Fruit fly (Drosophila melanogaster): Measurements from ENCODE around the gene Ets96B.

The Ets96B gene

DNA sequence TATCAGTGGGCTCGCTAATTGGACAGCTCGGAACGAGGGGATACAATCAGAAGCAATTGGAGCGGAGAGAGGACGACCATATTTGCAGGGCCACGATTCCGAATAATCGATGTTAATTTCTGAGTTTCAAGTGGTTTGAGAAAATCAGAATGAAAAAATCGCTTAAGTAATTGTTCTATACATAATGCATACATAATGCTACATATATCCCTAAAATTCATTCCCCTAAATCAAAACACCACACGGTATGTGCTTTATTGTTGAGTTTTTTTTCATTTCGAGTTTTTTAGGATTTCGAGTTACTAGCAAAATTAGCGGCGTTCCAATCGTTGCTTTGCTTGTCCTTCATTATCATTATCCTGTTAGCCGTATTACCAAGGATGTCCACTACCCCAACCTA is 37.7 kb downstream of the Ets96B start, which contains the start of gene niki:
Gene niki, minus strand, starts transcription at position 101 of the 400 bp plus-strand sequence.
- TF ChIP-seq Hey (tag; optimal IDR thresholded peaks at IDR 0.05) (no peak), CG17612 (GFP tag; IDR thresholded peaks at IDR 0.05) (no peak), ap (GFP tag; IDR thresholded peaks at IDR 0.05) (no peak), cas (GFP tag; IDR thresholded peaks at IDR 0.05) (no peak), fd3F (GFP tag; optimal IDR thresholded peaks at IDR 0.05) (no peak)

DNA sequence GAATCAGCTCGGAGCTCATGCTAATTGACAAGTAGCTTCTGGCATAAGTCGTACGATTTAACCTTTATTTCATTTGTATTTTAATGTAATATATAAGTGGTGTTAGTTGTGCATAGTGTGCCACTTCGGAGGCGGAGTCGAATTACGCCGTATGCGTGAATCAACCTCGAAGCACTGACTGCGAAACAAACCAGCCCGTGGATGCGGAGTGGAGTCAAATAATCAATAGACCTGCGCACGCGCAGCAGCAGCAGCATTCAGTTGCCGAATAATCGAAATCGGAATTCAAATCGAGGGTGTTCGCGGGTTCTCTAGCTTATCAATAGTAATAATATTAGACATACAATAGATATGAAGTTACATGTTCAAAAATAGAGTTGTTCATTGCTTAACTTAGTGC is 40.4 kb downstream of the Ets96B start, which contains the start of gene RabX4:
Gene RabX4, minus strand, starts transcription at position 176 of the 400 bp plus-strand sequence.
- TF ChIP-seq CG34224 (GFP tag; IDR thresholded peaks at IDR 0.05; ENCODE audit: partially characterized antibody) (no peak), unc-4 (GFP tag; IDR thresholded peaks at IDR 0.05; ENCODE audit: partially characterized antibody) (no peak), corto (GFP tag; optimal IDR thresholded peaks at IDR 0.05) (no peak), CG17328 (GFP tag; IDR thresholded peaks at IDR 0.05) (no peak), YL-1 (GFP tag; optimal IDR thresholded peaks at IDR 0.05) (peak; percentile 42), CG13775 (GFP tag; optimal IDR thresholded peaks at IDR 0.05) (no peak), Dp (GFP tag; optimal IDR thresholded peaks at IDR 0.05) (peak; percentile 48), CG6175 (GFP tag; IDR thresholded peaks at IDR 0.05) (no peak), E2f2 (GFP tag; IDR thresholded peaks at IDR 0.05) (peak; percentile 59), Scr (GFP tag; IDR thresholded peaks at IDR 0.05; ENCODE audit: partially characterized antibody) (no peak), stc (GFP tag; IDR thresholded peaks at IDR 0.05) (no peak), esg (GFP tag; conservative IDR thresholded peaks at IDR 0.05) (no peak), CG15514 (GFP tag; optimal IDR thresholded peaks at IDR 0.05) (peak; percentile 13), nerfin-1 (tag; optimal IDR thresholded peaks at IDR 0.05) (peak; percentile 30), Med (GFP tag) (peak; percentile 53), H15 (GFP tag; IDR thresholded peaks at IDR 0.05) (no peak), sens (GFP tag) (peak; percentile 70), Lhr (GFP tag; optimal IDR thresholded peaks at IDR 0.05) (no peak), CG11695 (GFP tag; IDR thresholded peaks at IDR 0.05) (peak; percentile 6; the same call in 1 of the 3 replicates), Spps (tag; optimal IDR thresholded peaks at IDR 0.05) (no peak), ewg (GFP tag; optimal IDR thresholded peaks at IDR 0.05) (peak; percentile 99), onecut (GFP tag; IDR thresholded peaks at IDR 0.05) (peak; percentile 100), CG11398 (GFP tag; optimal IDR thresholded peaks at IDR 0.05) (no peak), MESR4 (GFP tag; optimal IDR thresholded peaks at IDR 0.05) (peak; percentile 1), Dref (GFP tag; IDR thresholded peaks at IDR 0.05) (peak; percentile 48), tgo (GFP tag; IDR thresholded peaks at IDR 0.05) (no peak), Camta (GFP tag; optimal IDR thresholded peaks at IDR 0.05) (no peak), sisA (GFP tag; IDR thresholded peaks at IDR 0.05) (no peak), pzg (GFP tag; optimal IDR thresholded peaks at IDR 0.05) (peak; percentile 22), CG14860 (GFP tag; IDR thresholded peaks at IDR 0.05; ENCODE audit: partially characterized antibody) (no peak)

DNA sequence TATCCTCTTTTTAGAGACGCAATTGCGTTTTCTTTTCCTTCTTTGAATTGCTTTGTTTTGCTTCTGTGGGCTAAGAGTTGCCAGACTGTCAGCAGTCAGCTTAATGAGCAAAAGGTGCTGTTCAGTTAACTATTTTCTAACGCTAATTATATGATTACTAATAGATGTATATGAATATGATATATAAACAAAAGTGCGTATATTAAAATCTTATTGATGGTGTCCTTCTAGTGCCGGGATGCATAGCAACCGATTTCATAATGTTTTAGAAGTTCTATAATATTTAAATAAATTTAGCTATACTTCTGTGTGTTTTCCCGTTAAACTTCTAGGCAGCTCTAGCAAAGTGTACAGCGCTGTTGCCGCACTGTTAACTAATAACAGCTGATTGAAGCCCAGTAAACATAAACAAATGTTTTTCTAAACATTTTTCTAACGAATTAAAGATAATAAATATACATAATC is 42.1 kb downstream of the Ets96B start, which contains the start of the genes Kaz and CG43273:
Gene Kaz, minus strand, starts transcription at position 73 of the 465 bp plus-strand sequence.
Gene CG43273, plus strand, starts transcription at position 415 of the 465 bp plus-strand sequence.
- TF ChIP-seq CG3407 (GFP tag; optimal IDR thresholded peaks at IDR 0.05) (no peak), dysf (GFP tag; IDR thresholded peaks at IDR 0.05) (peak; percentile 56; the same call in 1 of the 3 replicates), Ptx1 (GFP tag; IDR thresholded peaks at IDR 0.05) (peak; percentile 75), Ets65A (GFP tag) (peak; percentile 87), CG10462 (GFP tag; optimal IDR thresholded peaks at IDR 0.05) (peak; percentile 44), CG17186 (GFP tag; optimal IDR thresholded peaks at IDR 0.05) (peak; percentile 44), ci (GFP tag; IDR thresholded peaks at IDR 0.05) (no peak), Oli (tag; optimal IDR thresholded peaks at IDR 0.05) (peak; percentile 44), CG9727 (GFP tag; optimal IDR thresholded peaks at IDR 0.05) (peak; percentile 32), aop (GFP tag; IDR thresholded peaks at IDR 0.05) (no peak), sqz (GFP tag; optimal IDR thresholded peaks at IDR 0.05) (no peak), Mad (GFP tag; optimal IDR thresholded peaks at IDR 0.05) (peak; percentile 36), wdn (GFP tag; IDR thresholded peaks at IDR 0.05) (0 out of 2 replicates have a peak, but pooled peaks have one; percentile 19), CG10267 (tag; optimal IDR thresholded peaks at IDR 0.05) (peak; percentile 68), Sox102F (GFP tag; optimal IDR thresholded peaks at IDR 0.05) (no peak), twi (tag; optimal IDR thresholded peaks at IDR 0.05) (no peak)
